Worm (Caenorhabditis elegans) whole organism, L2 larva: ENCODE results near the gene F28C6.9.

Experiments used
- F13H6.1 ChIP-seq: sonication (generic microtip); optimal IDR thresholded peaks from 2 replicates; lab custom pipeline; 2016; ENCODE audit warnings: missing genetic modification characterization, missing compliant biosample characterization
- alr-1 ChIP-seq: fragments of 150-350 bp; optimal IDR thresholded peaks from 2 replicates; lab custom pipeline; 2014; ENCODE audit warnings: missing biosample characterization, missing genetic modification characterization
- elt-3 ChIP-seq: sonication (generic microtip); optimal IDR thresholded peaks from 2 replicates; lab custom pipeline; 2017; ENCODE audit warnings: missing biosample characterization, missing genetic modification characterization
- fos-1 ChIP-seq: fragments of 150-350 bp; optimal IDR thresholded peaks from 2 replicates; lab custom pipeline; 2014; ENCODE audit warnings: missing biosample characterization, missing genetic modification characterization
- lsy-2 ChIP-seq, 2 experiments: fragments of 150-350 bp in 1 of 2; sonication (generic microtip) in 1 of 2; optimal IDR thresholded peaks; 2 replicates each; lab custom pipeline; 2014 to 2017; ENCODE audit warnings: missing biosample characterization in 2 of 2, missing genetic modification characterization in 2 of 2
- nhr-11 ChIP-seq: fragments of 150-350 bp; optimal IDR thresholded peaks from 2 replicates; lab custom pipeline; 2014; ENCODE audit warnings: missing biosample characterization, missing genetic modification characterization
- nhr-21 ChIP-seq: fragments of 150-350 bp; optimal IDR thresholded peaks from 2 replicates; lab custom pipeline; 2014; ENCODE audit warnings: missing biosample characterization, missing genetic modification characterization
- nhr-25 ChIP-seq: fragments of 150-350 bp; sonication (generic microtip); optimal IDR thresholded peaks from 3 replicates; lab custom pipeline; 2014; ENCODE audit warnings: missing biosample characterization, missing genetic modification characterization
- unc-55 ChIP-seq: fragments of 150-350 bp; sonication (generic microtip); optimal IDR thresholded peaks from 3 replicates; lab custom pipeline; 2014; ENCODE audit warnings: missing biosample characterization, missing genetic modification reagents, missing genetic modification characterization
- zag-1 ChIP-seq: fragments of 150-350 bp; optimal IDR thresholded peaks from 2 replicates; lab custom pipeline; 2014; ENCODE audit warnings: missing biosample characterization, missing genetic modification characterization

ce11 chrII:8630088-8630487, 20.1 kb upstream of the F28C6.9 start, which contains the start of gene T22C8.6:
- TF ChIP-seq nhr-21: no peak
- no peak for TF ChIP-seq zag-1 (tag; lab: Kevin White, UChicago)
- no peak for TF ChIP-seq nhr-11 (tag; lab: Kevin White, UChicago)
- TF ChIP-seq lsy-2 (tag; optimal IDR thresholded peaks at IDR 0.05; lab: Kevin White, UChicago): no peak
- no peak for TF ChIP-seq fos-1 (tag; lab: Kevin White, UChicago)
- no peak for TF ChIP-seq F13H6.1 (tag; lab: Kevin White, UChicago)
- no peak for TF ChIP-seq nhr-25 (tag; lab: Kevin White, UChicago)
- TF ChIP-seq unc-55 (GFP tag; lab: Kevin White, UChicago): no peak
- no peak for TF ChIP-seq elt-3
- TF ChIP-seq alr-1: no peak
